Fruit fly (Drosophila melanogaster): Measurements from ENCODE around the gene rdgC.

Gene rdgC

dm6 chr3L:20313469-20313868 lies 65.6 kb downstream of the rdgC start, which contains the start of gene alphaSnap (continued):
- TF ChIP-seq CG18619 (GFP tag; optimal IDR thresholded peaks at IDR 0.05) (no peak), pzg (GFP tag; optimal IDR thresholded peaks at IDR 0.05) (peak; percentile 91), fd64A (GFP tag; optimal IDR thresholded peaks at IDR 0.05) (no peak), CG9876 (GFP tag; optimal IDR thresholded peaks at IDR 0.05) (no peak), CG17568 (GFP tag; optimal IDR thresholded peaks at IDR 0.05) (no peak), Scr (GFP tag; IDR thresholded peaks at IDR 0.05; ENCODE audit: partially characterized antibody) (peak; percentile 37), Hr78 (GFP tag; optimal IDR thresholded peaks at IDR 0.05) (no peak), CG8089 (GFP tag; optimal IDR thresholded peaks at IDR 0.05) (no peak), CG15073 (GFP tag; optimal IDR thresholded peaks at IDR 0.05) (no peak), CG7987 (GFP tag; optimal IDR thresholded peaks at IDR 0.05) (no peak), Elba2 (GFP tag; optimal IDR thresholded peaks at IDR 0.05) (peak; percentile 66), CG6689 (GFP tag; IDR thresholded peaks at IDR 0.05) (no peak), da (GFP tag; optimal IDR thresholded peaks at IDR 0.05) (no peak), CG31224 (GFP tag; IDR thresholded peaks at IDR 0.05) (no peak), Nf-YA (GFP tag; IDR thresholded peaks at IDR 0.05) (no peak), Taf1 (GFP tag; IDR thresholded peaks at IDR 0.05) (no peak), Trl (optimal IDR thresholded peaks at IDR 0.05) (no peak), Trl (GFP tag; optimal IDR thresholded peaks at IDR 0.05) (peak; percentile 36), klu (GFP tag; IDR thresholded peaks at IDR 0.05) (no peak), chn (GFP tag; optimal IDR thresholded peaks at IDR 0.05) (no peak), ranshi (GFP tag; IDR thresholded peaks at IDR 0.05) (no peak), ems (GFP tag; optimal IDR thresholded peaks at IDR 0.05) (peak; percentile 26), Dbx (GFP tag; IDR thresholded peaks at IDR 0.05) (peak; percentile 33; the same call in 1 of the 3 replicates), CG10431 (GFP tag; optimal IDR thresholded peaks at IDR 0.05) (no peak), pita (GFP tag; optimal IDR thresholded peaks at IDR 0.05) (no peak), CG17328 (GFP tag; IDR thresholded peaks at IDR 0.05) (no peak), zfh2 (GFP tag; optimal IDR thresholded peaks at IDR 0.05) (peak; percentile 48), CG31441 (GFP tag; IDR thresholded peaks at IDR 0.05) (no peak), E2f2 (GFP tag; IDR thresholded peaks at IDR 0.05) (peak; percentile 83), inv (GFP tag; IDR thresholded peaks at IDR 0.05; ENCODE audit: partially characterized antibody) (no peak), dimm (GFP tag; IDR thresholded peaks at IDR 0.05) (no peak), CG6791 (GFP tag; IDR thresholded peaks at IDR 0.05; ENCODE audit: partially characterized antibody) (0 out of 3 replicates have a peak, but pooled peaks have one; percentile 35), scrt (GFP tag; optimal IDR thresholded peaks at IDR 0.05) (no peak), CG6254 (GFP tag; optimal IDR thresholded peaks at IDR 0.05) (no peak), CG4854 (GFP tag; optimal IDR thresholded peaks at IDR 0.05) (no peak), CG10565 (GFP tag; optimal IDR thresholded peaks at IDR 0.05) (no peak), Optix (GFP tag; IDR thresholded peaks at IDR 0.05) (0 out of 3 replicates have a peak, but pooled peaks have one; percentile 6), bowl (GFP tag; IDR thresholded peaks at IDR 0.05) (no peak), pho (GFP tag; optimal IDR thresholded peaks at IDR 0.05) (peak; percentile 51), sima (GFP tag; optimal IDR thresholded peaks at IDR 0.05) (no peak), D (optimal IDR thresholded peaks at IDR 0.05) (no peak), D (GFP tag; optimal IDR thresholded peaks at IDR 0.05) (no peak), CG34224 (GFP tag; IDR thresholded peaks at IDR 0.05; ENCODE audit: partially characterized antibody) (peak; percentile 36; the same call in 1 of the 3 replicates), Sry-δ (GFP tag; optimal IDR thresholded peaks at IDR 0.05) (peak; percentile 41), B-H1 (GFP tag; IDR thresholded peaks at IDR 0.05) (no peak), prd (optimal IDR thresholded peaks at IDR 0.05) (no peak), prd (GFP tag; IDR thresholded peaks at IDR 0.05) (no peak), CG12155 (GFP tag; optimal IDR thresholded peaks at IDR 0.05) (peak; percentile 39), toy (GFP tag; IDR thresholded peaks at IDR 0.05) (no peak), CG12391 (tag; optimal IDR thresholded peaks at IDR 0.05) (peak; percentile 23), CG33213 (GFP tag; optimal IDR thresholded peaks at IDR 0.05) (peak; percentile 60), Spps (tag; optimal IDR thresholded peaks at IDR 0.05) (no peak), shn (GFP tag; optimal IDR thresholded peaks at IDR 0.05) (peak; percentile 17)

Measured in whole organism, embryonic.